Worm (Caenorhabditis elegans) whole organism, early embryonic: Measurements from ENCODE around the gene sun-1.

ENCODE experiments used
- B0310.2 ChIP-seq: sonication (generic microtip); optimal IDR thresholded peaks from 2 replicates; lab custom pipeline; 2016; ENCODE audit warnings: mild to moderate bottlenecking, missing genetic modification characterization, missing compliant biosample characterization
- aly-1 ChIP-seq: sonication (generic microtip); optimal IDR thresholded peaks from 2 replicates; lab custom pipeline; 2016; ENCODE audit warnings: missing genetic modification characterization, missing compliant biosample characterization
- ama-1 ChIP-seq: fragments of 150-350 bp; optimal IDR thresholded peaks from 2 replicates; lab custom pipeline; 2014
- tbx-37 ChIP-seq: fragments of 200-800 bp; sonication (Bioruptor generic); conservative IDR thresholded peaks from 2 replicates; pipeline ENCODE4 v1.3.6; 2022; ENCODE audit warnings: missing genetic modification reagents, missing genetic modification characterization, missing compliant biosample characterization
- tra-4 ChIP-seq: sonication (generic microtip); optimal IDR thresholded peaks from 2 replicates; lab custom pipeline; 2017; ENCODE audit warnings: missing genetic modification characterization, missing compliant biosample characterization

- TF ChIP-seq aly-1 (tag; lab: Kevin White, UChicago) (no peak), ama-1 (lab: Kevin White, UChicago) (no peak), B0310.2 (no peak), tra-4 (tag; lab: Kevin White, UChicago) (no peak), tbx-37 (no peak)
Measured at ce11 chrV:13162885-13163284, 30.5 kb downstream of the sun-1 start.
